Worm (Caenorhabditis elegans): ENCODE results near the gene dac-1.

- TF ChIP-seq him-1 (tag; optimal IDR thresholded peaks at IDR 0.05) (no peak), dao-5 (tag; optimal IDR thresholded peaks at IDR 0.05) (no peak), W03F9.2 (tag; optimal IDR thresholded peaks at IDR 0.05) (no peak)
These were observed 36.4 kb downstream of the dac-1 start, which contains the start of gene moma-1 for ce11 chrIII:852296-852695.

All from whole organism, L4/young adult.